Worm (Caenorhabditis elegans) whole organism, L4 larva: ENCODE measurements around the gene F46F2.5.

Source experiments
- F44E2.7 ChIP-seq: fragments of 200-800 bp; sonication (Bioruptor generic); IDR thresholded peaks from 2 replicates; pipeline ENCODE4 v2.1.2; 2022; ENCODE audit warnings: missing genetic modification characterization, missing compliant biosample characterization
- T20F7.1 ChIP-seq: fragments of 200-800 bp; sonication (Bioruptor generic); optimal IDR thresholded peaks from 2 replicates; lab custom pipeline; 2018; ENCODE audit warnings: mild to moderate bottlenecking, missing genetic modification characterization, missing compliant biosample characterization
- T26A8.4 ChIP-seq: fragments of 200-800 bp; sonication (Bioruptor generic); IDR thresholded peaks from 2 replicates; pipeline ENCODE4 v1.3.6; 2022; ENCODE audit warnings: missing genetic modification characterization, missing compliant biosample characterization
- Y105C5A.15 ChIP-seq: fragments of 200-800 bp; sonication (Bioruptor generic); IDR thresholded peaks from 2 replicates; pipeline ENCODE4 v1.3.6; 2022; ENCODE audit warnings: missing genetic modification characterization, missing compliant biosample characterization
- Y5F2A.4 ChIP-seq: fragments of 200-800 bp; sonication (Bioruptor generic); optimal IDR thresholded peaks from 2 replicates; lab custom pipeline; 2018; ENCODE audit warnings: mild to moderate bottlenecking, missing genetic modification characterization, missing compliant biosample characterization
- ZK546.5 ChIP-seq, 2 experiments: sonication (generic microtip); optimal IDR thresholded peaks; 2 replicates each; lab custom pipeline; 2017; ENCODE audit warnings: missing biosample characterization in 2 of 2, missing genetic modification characterization in 2 of 2
- aha-1 ChIP-seq: fragments of 150-350 bp; peaks from one replicate; lab custom pipeline; 2014; ENCODE audit warnings: missing biosample characterization, missing genetic modification characterization
- aly-2 ChIP-seq: sonication (generic microtip); optimal IDR thresholded peaks from 2 replicates; lab custom pipeline; 2018; ENCODE audit warnings: missing biosample characterization, missing genetic modification characterization
- ama-1 ChIP-seq: fragments of 150-350 bp; optimal IDR thresholded peaks from 2 replicates; lab custom pipeline; 2014; ENCODE audit warnings: inconsistent platforms, mixed read lengths
- attf-4 ChIP-seq: sonication (generic microtip); optimal IDR thresholded peaks from 3 replicates; lab custom pipeline; 2017; ENCODE audit warnings: missing biosample characterization, missing genetic modification characterization
- ceh-20 ChIP-seq: fragments of 200-800 bp; sonication (Bioruptor generic); IDR thresholded peaks from 2 replicates; pipeline ENCODE4 v1.3.6; 2022; ENCODE audit warnings: missing genetic modification reagents, missing genetic modification characterization, missing compliant biosample characterization
- ceh-44 ChIP-seq: fragments of 200-800 bp; sonication (Bioruptor generic); IDR thresholded peaks from 2 replicates; pipeline ENCODE4 v1.3.6; 2022; ENCODE audit warnings: missing genetic modification reagents, missing genetic modification characterization, missing compliant biosample characterization
- daf-12 ChIP-seq: fragments of 150-350 bp; optimal IDR thresholded peaks from 2 replicates; lab custom pipeline; 2014; ENCODE audit warnings: missing biosample characterization, missing genetic modification reagents, missing genetic modification characterization
- daf-16 ChIP-seq, 3 experiments: sonication (generic microtip); optimal IDR thresholded peaks; 2 replicates each; lab custom pipeline; 2016 to 2017; ENCODE audit warnings: missing genetic modification characterization in 3 of 3, missing genetic modification reagents in 3 of 3, mild to moderate bottlenecking in 2 of 3, missing compliant biosample characterization in 2 of 3, missing biosample characterization in 1 of 3, moderate library complexity in 1 of 3
- daf-19 ChIP-seq: fragments of 200-800 bp; sonication (Bioruptor generic); conservative IDR thresholded peaks from 2 replicates; pipeline ENCODE4 v1.3.6; 2022; ENCODE audit warnings: missing genetic modification characterization, missing compliant biosample characterization
- dmd-6 ChIP-seq: fragments of 200-800 bp; sonication (Bioruptor generic); IDR thresholded peaks from 2 replicates; pipeline ENCODE4 v1.3.6; 2022; ENCODE audit warnings: missing genetic modification reagents, missing genetic modification characterization, missing compliant biosample characterization
- dmd-9 ChIP-seq: fragments of 200-800 bp; sonication (Bioruptor generic); IDR thresholded peaks from 2 replicates; pipeline ENCODE4 v1.3.6; 2022; ENCODE audit warnings: missing genetic modification reagents, missing genetic modification characterization, missing compliant biosample characterization
- dve-1 ChIP-seq: sonication (generic microtip); optimal IDR thresholded peaks from 2 replicates; lab custom pipeline; 2017; ENCODE audit warnings: antibody characterized with exemption, mild to moderate bottlenecking, missing genetic modification characterization, missing compliant biosample characterization; ENCODE audit not compliant: insufficient read depth
- fkh-10 ChIP-seq: fragments of 150-350 bp; optimal IDR thresholded peaks from 2 replicates; lab custom pipeline; 2014; ENCODE audit warnings: missing biosample characterization, missing genetic modification reagents, missing genetic modification characterization
- gei-8 ChIP-seq: fragments of 200-800 bp; sonication (Bioruptor generic); optimal IDR thresholded peaks from 2 replicates; lab custom pipeline; 2018; ENCODE audit warnings: mild to moderate bottlenecking, missing genetic modification characterization, missing compliant biosample characterization
- hlh-11 ChIP-seq: fragments of 200-800 bp; sonication (Bioruptor generic); optimal IDR thresholded peaks from 2 replicates; lab custom pipeline; 2018; ENCODE audit warnings: mild to moderate bottlenecking, missing genetic modification characterization, missing compliant biosample characterization
- hlh-30 ChIP-seq: sonication (generic microtip); optimal IDR thresholded peaks from 2 replicates; lab custom pipeline; 2017; ENCODE audit warnings: antibody characterized with exemption, mild to moderate bottlenecking, missing genetic modification characterization, missing compliant biosample characterization; ENCODE audit not compliant: insufficient read depth
- jun-1 ChIP-seq: fragments of 150-350 bp; optimal IDR thresholded peaks from 2 replicates; lab custom pipeline; 2014; ENCODE audit warnings: missing biosample characterization, missing genetic modification reagents, missing genetic modification characterization
- lsy-2 ChIP-seq, 2 experiments: fragments of 150-350 bp in 1 of 2; sonication (generic microtip) in 1 of 2; optimal IDR thresholded peaks; 2 replicates each; lab custom pipeline; 2014 to 2017; ENCODE audit warnings: missing biosample characterization in 2 of 2, missing genetic modification characterization in 2 of 2
- nhr-102 ChIP-seq: sonication (generic microtip); optimal IDR thresholded peaks from 2 replicates; lab custom pipeline; 2016; ENCODE audit warnings: mild to moderate bottlenecking, missing genetic modification characterization, moderate library complexity, missing compliant biosample characterization
- nhr-11 ChIP-seq: fragments of 150-350 bp; optimal IDR thresholded peaks from 2 replicates; lab custom pipeline; 2014; ENCODE audit warnings: missing biosample characterization, missing genetic modification characterization
- nhr-237 ChIP-seq: sonication (generic microtip); optimal IDR thresholded peaks from 2 replicates; lab custom pipeline; 2017; ENCODE audit warnings: missing biosample characterization, missing genetic modification characterization
- nhr-28 ChIP-seq: fragments of 150-350 bp; optimal IDR thresholded peaks from 2 replicates; lab custom pipeline; 2014; ENCODE audit warnings: missing biosample characterization, missing genetic modification characterization
- nhr-41 ChIP-seq: fragments of 200-800 bp; sonication (Bioruptor generic); IDR thresholded peaks from 2 replicates; pipeline ENCODE4 v1.3.6; 2022; ENCODE audit warnings: missing genetic modification reagents, missing genetic modification characterization, missing compliant biosample characterization
- nhr-42 ChIP-seq: fragments of 200-800 bp; sonication (Bioruptor generic); IDR thresholded peaks from 2 replicates; pipeline ENCODE4 v1.3.6; 2022; ENCODE audit warnings: missing genetic modification characterization, missing compliant biosample characterization
- php-3 ChIP-seq: fragments of 200-800 bp; sonication (Bioruptor generic); IDR thresholded peaks from 2 replicates; pipeline ENCODE4 v1.3.6; 2022; ENCODE audit warnings: missing genetic modification reagents, missing genetic modification characterization, missing compliant biosample characterization
- pqm-1 ChIP-seq: sonication (generic microtip); optimal IDR thresholded peaks from 2 replicates; lab custom pipeline; 2017; ENCODE audit warnings: missing biosample characterization, missing genetic modification characterization
- set-16 ChIP-seq: fragments of 200-800 bp; sonication (Bioruptor generic); IDR thresholded peaks from 2 replicates; pipeline ENCODE4 v1.3.6; 2022; ENCODE audit warnings: missing genetic modification reagents, missing genetic modification characterization, missing compliant biosample characterization
- snpc-1.2 ChIP-seq: fragments of 200-800 bp; sonication (Bioruptor generic); IDR thresholded peaks from 2 replicates; pipeline ENCODE4 v1.3.6; 2022; ENCODE audit warnings: missing genetic modification reagents, missing genetic modification characterization, missing compliant biosample characterization
- spr-3 ChIP-seq: fragments of 200-800 bp; sonication (Bioruptor generic); optimal IDR thresholded peaks from 2 replicates; lab custom pipeline; 2018; ENCODE audit warnings: mild to moderate bottlenecking, missing genetic modification characterization, missing compliant biosample characterization
- tra-1 ChIP-seq: fragments of 200-800 bp; sonication (Bioruptor generic); IDR thresholded peaks from 2 replicates; pipeline ENCODE4 v1.3.6; 2022; ENCODE audit warnings: missing genetic modification reagents, missing genetic modification characterization, missing compliant biosample characterization
- unc-130 ChIP-seq: sonication (generic microtip); optimal IDR thresholded peaks from 2 replicates; lab custom pipeline; 2016; ENCODE audit warnings: missing genetic modification reagents, missing genetic modification characterization, missing compliant biosample characterization
- zfp-2 ChIP-seq: sonication (generic microtip); optimal IDR thresholded peaks from 2 replicates; lab custom pipeline; 2016; ENCODE audit warnings: mild to moderate bottlenecking, missing genetic modification characterization, missing compliant biosample characterization
- ztf-11 ChIP-seq: fragments of 150-350 bp; optimal IDR thresholded peaks from 2 replicates; lab custom pipeline; 2014; ENCODE audit warnings: missing biosample characterization, missing genetic modification characterization

Gene F46F2.5

ce11 chrX:15229174-15229573 lies 33.3 kb upstream of the F46F2.5 start:
- no peak for TF ChIP-seq ama-1
- no peak for TF ChIP-seq ceh-44
- no peak for TF ChIP-seq nhr-237 (tag; lab: Kevin White, UChicago)
- TF ChIP-seq pqm-1 (tag; lab: Kevin White, UChicago) = peak; percentile 73
- TF ChIP-seq daf-16 (GFP tag; optimal IDR thresholded peaks at IDR 0.05; lab: Kevin White, UChicago) = no peak
- TF ChIP-seq daf-16 (tag; optimal IDR thresholded peaks at IDR 0.05; lab: Kevin White, UChicago) = peak; percentile 71
- TF ChIP-seq nhr-28 (tag; lab: Kevin White, UChicago) = peak; percentile 55
- peak; percentile 16 for TF ChIP-seq dve-1
- peak; percentile 4 for TF ChIP-seq hlh-11 (tag; lab: Kevin White, UChicago)
- no peak for TF ChIP-seq zfp-2 (tag; lab: Kevin White, UChicago)
- TF ChIP-seq, all 104 proteins: peak for 5

ce11 chrX:15230394-15230968 lies 32.0 kb upstream of the F46F2.5 start, which contains the start of gene H03A11.2:
H03A11.2 (minus strand) TSS chrX:15230645.
- no peak for TF ChIP-seq nhr-237 (tag; lab: Kevin White, UChicago)
- no peak for TF ChIP-seq daf-12 (tag; lab: Kevin White, UChicago)
- no peak for TF ChIP-seq jun-1 (tag; lab: Kevin White, UChicago)
- no peak for TF ChIP-seq gei-8 (GFP tag; lab: Kevin White, UChicago)
- TF ChIP-seq php-3 (GFP tag; lab: Robert Waterston, UW) = peak; percentile 56; the same call in 1 of the 2 replicates
- TF ChIP-seq nhr-11 (tag; lab: Kevin White, UChicago) = no peak
- TF ChIP-seq nhr-42 = no peak
- TF ChIP-seq Y105C5A.15 (GFP tag; lab: Robert Waterston, UW) = no peak
- peak; percentile 48 for TF ChIP-seq aha-1
- no peak for TF ChIP-seq F44E2.7
- TF ChIP-seq hlh-30 (tag; lab: Kevin White, UChicago) = peak; percentile 62
- no peak for TF ChIP-seq Y5F2A.4 (GFP tag; lab: Kevin White, UChicago)
- no peak for TF ChIP-seq lsy-2 (tag; optimal IDR thresholded peaks at IDR 0.05; lab: Kevin White, UChicago)
- peak; percentile 9 for TF ChIP-seq dve-1
- peak; percentile 41 for TF ChIP-seq pqm-1 (tag; lab: Kevin White, UChicago)
- no peak for TF ChIP-seq daf-19
- TF ChIP-seq attf-4 (tag; lab: Kevin White, UChicago) = no peak
- TF ChIP-seq T26A8.4 (GFP tag; lab: Robert Waterston, UW) = no peak
- no peak for TF ChIP-seq aly-2 (tag; lab: Kevin White, UChicago)
- TF ChIP-seq ceh-20 (GFP tag; lab: Robert Waterston, UW) = no peak
- no peak for TF ChIP-seq daf-16 (GFP tag; optimal IDR thresholded peaks at IDR 0.05; lab: Kevin White, UChicago)
- TF ChIP-seq daf-16 (tag; optimal IDR thresholded peaks at IDR 0.05; lab: Kevin White, UChicago) = peak; percentile 68
- no peak for TF ChIP-seq ceh-44
- no peak for TF ChIP-seq dmd-9 (GFP tag; lab: Robert Waterston, UW)
- no peak for TF ChIP-seq T20F7.1 (GFP tag; lab: Kevin White, UChicago)
- no peak for TF ChIP-seq ztf-11 (tag; lab: Kevin White, UChicago)
- TF ChIP-seq nhr-102 (tag; lab: Kevin White, UChicago) = no peak
- TF ChIP-seq snpc-1.2 = no peak
- TF ChIP-seq unc-130 (GFP tag; lab: Kevin White, UChicago) = no peak
- TF ChIP-seq spr-3 (GFP tag; lab: Kevin White, UChicago) = no peak
- TF ChIP-seq tra-1 = 0 out of 2 replicates have a peak, but pooled peaks have one; percentile 32
- peak; percentile 48 for TF ChIP-seq dmd-6
- TF ChIP-seq ZK546.5 (tag; optimal IDR thresholded peaks at IDR 0.05; lab: Kevin White, UChicago) = no peak
- no peak for TF ChIP-seq nhr-41 (GFP tag; lab: Robert Waterston, UW)
- TF ChIP-seq, all 104 proteins: peak for 8

ce11 chrX:15231800-15232199 lies 30.7 kb upstream of the F46F2.5 start:
- TF ChIP-seq set-16 (GFP tag; lab: Robert Waterston, UW) (no peak), aha-1 (peak; percentile 93), fkh-10 (peak; percentile 24)
